Worm (Caenorhabditis elegans) whole organism, late embryonic: ENCODE results near the gene C33G3.5.

Source experiments
- K02D7.2 ChIP-seq: sonication (generic microtip); optimal IDR thresholded peaks from 2 replicates; lab custom pipeline; 2017; ENCODE audit warnings: mild to moderate bottlenecking, missing genetic modification characterization, missing compliant biosample characterization
- K09A11.1 ChIP-seq: sonication (generic microtip); optimal IDR thresholded peaks from 2 replicates; lab custom pipeline; 2017; ENCODE audit warnings: antibody characterized with exemption, mild to moderate bottlenecking, missing genetic modification characterization, missing compliant biosample characterization; ENCODE audit not compliant: insufficient read depth
- ahr-1 ChIP-seq: sonication (generic microtip); optimal IDR thresholded peaks from 2 replicates; lab custom pipeline; 2016; ENCODE audit warnings: missing genetic modification characterization, missing compliant biosample characterization
- ceh-14 ChIP-seq: sonication (generic microtip); optimal IDR thresholded peaks from 2 replicates; lab custom pipeline; 2016; ENCODE audit warnings: missing genotype, missing genetic modification characterization, missing compliant biosample characterization
- ceh-18 ChIP-seq: sonication (generic microtip); optimal IDR thresholded peaks from 2 replicates; lab custom pipeline; 2016; ENCODE audit warnings: missing genetic modification characterization, missing compliant biosample characterization
- ceh-2 ChIP-seq: sonication (generic microtip); optimal IDR thresholded peaks from 2 replicates; lab custom pipeline; 2016; ENCODE audit warnings: missing genotype, missing genetic modification characterization, missing compliant biosample characterization
- ceh-24 ChIP-seq: sonication (generic microtip); optimal IDR thresholded peaks from 2 replicates; lab custom pipeline; 2016; ENCODE audit warnings: mild to moderate bottlenecking, missing genetic modification characterization, missing compliant biosample characterization
- ceh-30 ChIP-seq: fragments of 150-350 bp; optimal IDR thresholded peaks from 2 replicates; lab custom pipeline; 2014; ENCODE audit warnings: missing biosample characterization, missing genetic modification characterization
- ceh-31 ChIP-seq: sonication (generic microtip); optimal IDR thresholded peaks from 2 replicates; lab custom pipeline; 2016; ENCODE audit warnings: missing genetic modification characterization, missing compliant biosample characterization
- ceh-34 ChIP-seq: sonication (generic microtip); optimal IDR thresholded peaks from 2 replicates; lab custom pipeline; 2016; ENCODE audit warnings: mild to moderate bottlenecking, missing genetic modification characterization, missing compliant biosample characterization
- ceh-45 ChIP-seq: fragments of 200-800 bp; sonication (Bioruptor generic); IDR thresholded peaks from 2 replicates; pipeline ENCODE4 v1.3.6; 2022; ENCODE audit warnings: missing genetic modification reagents, missing genetic modification characterization, missing compliant biosample characterization
- ceh-48 ChIP-seq: sonication (generic microtip); optimal IDR thresholded peaks from 2 replicates; lab custom pipeline; 2016; ENCODE audit warnings: missing genetic modification characterization, inconsistent platforms, missing compliant biosample characterization
- dve-1 ChIP-seq: sonication (generic microtip); optimal IDR thresholded peaks from 2 replicates; lab custom pipeline; 2017; ENCODE audit warnings: antibody characterized with exemption, mild to moderate bottlenecking, missing genetic modification characterization, missing compliant biosample characterization
- elt-2 ChIP-seq: sonication (generic microtip); optimal IDR thresholded peaks from 2 replicates; lab custom pipeline; 2016; ENCODE audit warnings: missing genetic modification reagents, missing genetic modification characterization, missing compliant biosample characterization
- ets-4 ChIP-seq: sonication (generic microtip); optimal IDR thresholded peaks from 2 replicates; lab custom pipeline; 2016; ENCODE audit warnings: missing genetic modification characterization, missing compliant biosample characterization
- fkh-10 ChIP-seq: fragments of 150-350 bp; optimal IDR thresholded peaks from 2 replicates; lab custom pipeline; 2014; ENCODE audit warnings: missing biosample characterization, missing genetic modification reagents, missing genetic modification characterization
- hlh-15 ChIP-seq: sonication (generic microtip); optimal IDR thresholded peaks from 2 replicates; lab custom pipeline; 2016; ENCODE audit warnings: missing genetic modification characterization, missing compliant biosample characterization
- hlh-30 ChIP-seq: sonication (generic microtip); optimal IDR thresholded peaks from 2 replicates; lab custom pipeline; 2017; ENCODE audit warnings: antibody characterized with exemption, missing genetic modification characterization, missing compliant biosample characterization; ENCODE audit not compliant: insufficient read depth
- nfya-1 ChIP-seq: sonication (generic microtip); optimal IDR thresholded peaks from 2 replicates; lab custom pipeline; 2017; ENCODE audit warnings: missing genetic modification characterization, mild to moderate bottlenecking, missing compliant biosample characterization, antibody characterized with exemption, moderate library complexity
- nhr-11 ChIP-seq: fragments of 150-350 bp; optimal IDR thresholded peaks from 2 replicates; lab custom pipeline; 2014; ENCODE audit warnings: missing biosample characterization, missing genetic modification characterization
- nhr-232 ChIP-seq: sonication (generic microtip); optimal IDR thresholded peaks from 2 replicates; lab custom pipeline; 2016; ENCODE audit warnings: missing genetic modification characterization, missing compliant biosample characterization
- npax-4 ChIP-seq: sonication (generic microtip); optimal IDR thresholded peaks from 2 replicates; lab custom pipeline; 2016; ENCODE audit warnings: missing genetic modification characterization, missing compliant biosample characterization
- pag-3 ChIP-seq: sonication (generic microtip); optimal IDR thresholded peaks from 2 replicates; lab custom pipeline; 2016; ENCODE audit warnings: missing compliant biosample characterization, missing genetic modification characterization, borderline replicate concordance
- pax-1 ChIP-seq: fragments of 150-350 bp; optimal IDR thresholded peaks from 2 replicates; lab custom pipeline; 2014; ENCODE audit warnings: missing biosample characterization, missing genetic modification characterization
- pha-2 ChIP-seq: sonication (generic microtip); optimal IDR thresholded peaks from 2 replicates; lab custom pipeline; 2017; ENCODE audit warnings: mild to moderate bottlenecking, missing genetic modification characterization, missing compliant biosample characterization
- pros-1 ChIP-seq: fragments of 150-350 bp; optimal IDR thresholded peaks from 2 replicates; lab custom pipeline; 2014; ENCODE audit warnings: missing biosample characterization, missing genetic modification reagents, missing genetic modification characterization
- rnt-1 ChIP-seq: sonication (generic microtip); optimal IDR thresholded peaks from 2 replicates; lab custom pipeline; 2016; ENCODE audit warnings: missing genetic modification characterization, missing compliant biosample characterization
- sdc-2 ChIP-seq: sonication (generic microtip); optimal IDR thresholded peaks from 2 replicates; lab custom pipeline; 2016; ENCODE audit warnings: missing genotype, missing genetic modification characterization, missing compliant biosample characterization
- sox-4 ChIP-seq: sonication (generic microtip); optimal IDR thresholded peaks from 2 replicates; lab custom pipeline; 2017; ENCODE audit warnings: mild to moderate bottlenecking, missing genetic modification characterization, inconsistent platforms, missing compliant biosample characterization
- syd-9 ChIP-seq: sonication (generic microtip); optimal IDR thresholded peaks from 2 replicates; lab custom pipeline; 2016; ENCODE audit warnings: mild to moderate bottlenecking, missing genetic modification characterization, moderate library complexity, missing compliant biosample characterization
- tbx-7 ChIP-seq: sonication (generic microtip); optimal IDR thresholded peaks from 2 replicates; lab custom pipeline; 2016; ENCODE audit warnings: missing genotype, missing genetic modification characterization, missing compliant biosample characterization
- unc-3 ChIP-seq, 2 experiments: fragments of 200-800 bp in 1 of 2; sonication (Bioruptor generic) in 1 of 2; sonication (generic microtip) in 1 of 2; conservative IDR thresholded peaks in 1 of 2; optimal IDR thresholded peaks in 1 of 2; 2 replicates each; pipeline versions ENCODE4 v1.3.6 to Lab custom; 2016 to 2022; ENCODE audit warnings: missing compliant biosample characterization in 2 of 2, missing genetic modification characterization in 2 of 2, missing genetic modification reagents in 1 of 2
- unc-42 ChIP-seq: sonication (generic microtip); optimal IDR thresholded peaks from 2 replicates; lab custom pipeline; 2016; ENCODE audit warnings: missing genotype, missing genetic modification characterization, missing compliant biosample characterization
- unc-55 ChIP-seq: sonication (generic microtip); optimal IDR thresholded peaks from 2 replicates; lab custom pipeline; 2017; ENCODE audit warnings: missing biosample characterization, missing genetic modification reagents, missing genetic modification characterization
- unc-86 ChIP-seq: sonication (generic microtip); optimal IDR thresholded peaks from 2 replicates; lab custom pipeline; 2016; ENCODE audit warnings: missing genetic modification characterization, missing compliant biosample characterization
- zip-5 ChIP-seq: sonication (generic microtip); optimal IDR thresholded peaks from 2 replicates; lab custom pipeline; 2016; ENCODE audit warnings: missing genetic modification characterization, missing compliant biosample characterization
- ztf-16 ChIP-seq: sonication (generic microtip); optimal IDR thresholded peaks from 2 replicates; lab custom pipeline; 2017; ENCODE audit warnings: missing genetic modification characterization, missing compliant biosample characterization

C33G3.5 gene

ce11 chrX:14101986-14102385, 23.5 kb upstream of the C33G3.5 start, which contains the start of gene F16B12.6 (continued):
- TF ChIP-seq K09A11.1 (tag; lab: Kevin White, UChicago) (no peak), hlh-30 (peak; percentile 57), unc-86 (no peak), elt-2 (tag; lab: Kevin White, UChicago) (peak; percentile 36), nhr-232 (tag; lab: Kevin White, UChicago) (no peak), ceh-14 (tag; lab: Kevin White, UChicago) (peak; percentile 11), syd-9 (tag; lab: Kevin White, UChicago) (no peak), fkh-10 (GFP tag; lab: Kevin White, UChicago) (no peak), pha-2 (tag; lab: Kevin White, UChicago) (no peak), rnt-1 (tag; lab: Kevin White, UChicago) (peak; percentile 50), dve-1 (tag; lab: Kevin White, UChicago) (no peak), K02D7.2 (tag; lab: Kevin White, UChicago) (no peak), sox-4 (tag; lab: Kevin White, UChicago) (no peak), pros-1 (tag; lab: Kevin White, UChicago) (no peak), ceh-30 (tag; lab: Kevin White, UChicago) (no peak), ceh-18 (peak; percentile 74), zip-5 (tag; lab: Kevin White, UChicago) (no peak), pax-1 (tag; lab: Kevin White, UChicago) (no peak), ceh-2 (no peak), npax-4 (tag; lab: Kevin White, UChicago) (no peak), ztf-16 (tag; lab: Kevin White, UChicago) (no peak), ceh-24 (no peak), ets-4 (tag; lab: Kevin White, UChicago) (no peak), ceh-45 (GFP tag; lab: Robert Waterston, UW) (no peak), ceh-48 (tag; lab: Kevin White, UChicago) (peak; percentile 2), ahr-1 (tag; lab: Kevin White, UChicago) (no peak), unc-42 (tag; lab: Kevin White, UChicago) (peak; percentile 73), tbx-7 (no peak), ceh-34 (tag; lab: Kevin White, UChicago) (peak; percentile 57), hlh-15 (tag; lab: Kevin White, UChicago) (no peak), unc-55 (GFP tag; lab: Kevin White, UChicago) (peak; percentile 16), nhr-11 (tag; lab: Kevin White, UChicago) (no peak)
- TF ChIP-seq, all 69 proteins: peak for 17

DNA sequence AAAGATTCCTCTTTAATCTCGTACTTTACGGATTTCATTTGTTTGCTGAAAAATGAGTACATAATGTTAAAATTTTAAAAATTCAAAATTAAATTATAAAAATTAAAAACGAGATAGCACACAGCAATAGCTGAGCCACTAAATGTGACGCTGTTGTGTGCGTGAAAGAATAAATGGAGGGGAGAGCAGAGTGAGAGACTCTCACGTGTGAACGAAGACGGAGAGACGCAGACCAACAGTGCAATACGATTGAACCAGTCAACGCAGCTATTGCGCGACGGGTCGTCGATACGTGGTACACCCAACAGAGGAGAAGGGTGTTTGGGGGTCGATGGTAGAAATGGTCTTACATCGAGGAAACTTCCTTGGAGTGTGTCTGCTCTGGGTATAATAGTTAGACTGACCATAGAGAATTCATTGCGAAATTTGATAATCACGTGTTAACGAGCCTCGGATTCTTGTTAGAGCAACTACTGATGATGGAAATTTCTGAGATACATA, 20.2 kb upstream of the C33G3.5 start, which contains the start of gene F16B12.4:
Gene F16B12.4, minus strand, starts transcription at position 51 of the 501 bp plus-strand sequence.
- TF ChIP-seq nfya-1 (peak; percentile 61), pag-3 (tag; lab: Kevin White, UChicago) (no peak), sdc-2 (peak; percentile 1), ceh-45 (GFP tag; lab: Robert Waterston, UW) (no peak), K02D7.2 (tag; lab: Kevin White, UChicago) (no peak), hlh-30 (peak; percentile 73), ceh-31 (tag; lab: Kevin White, UChicago) (peak; percentile 24), K09A11.1 (tag; lab: Kevin White, UChicago) (no peak), unc-3 (GFP tag; conservative IDR thresholded peaks at IDR 0.05; lab: Robert Waterston, UW) (no peak), unc-3 (tag; optimal IDR thresholded peaks at IDR 0.05; lab: Kevin White, UChicago) (no peak)

- no peak for TF ChIP-seq ets-4 (tag; lab: Kevin White, UChicago)
Measured at ce11 chrX:14090990-14091389, 12.5 kb upstream of the C33G3.5 start.
